Fruit fly (Drosophila melanogaster): ENCODE measurements around the gene Adgf-C.

- TF ChIP-seq dmrt93B (GFP tag; optimal IDR thresholded peaks at IDR 0.05) = no peak
- TF ChIP-seq Rel (GFP tag; optimal IDR thresholded peaks at IDR 0.05) = no peak
- TF ChIP-seq Rel (tag; optimal IDR thresholded peaks at IDR 0.05) = no peak
- TF ChIP-seq tai (GFP tag; optimal IDR thresholded peaks at IDR 0.05) = no peak
- no peak for TF ChIP-seq Abd-B (GFP tag; optimal IDR thresholded peaks at IDR 0.05)
Measured at dm6 chr3R:13718076-13718475, 11.5 kb downstream of the Adgf-C start, which contains the start of gene Ubc87F.
